Worm (Caenorhabditis elegans) whole organism, young adult: ENCODE data around the gene Y54F10AM.6.
"Not testable (repeated sequence)": the region's sequence is repeated elsewhere in the genome, so short reads cannot be mapped to it uniquely, and the experiment has no call there.

ENCODE experiments used
- B0261.1 ChIP-seq: sonication (generic microtip); optimal IDR thresholded peaks from 2 replicates; lab custom pipeline; 2016; ENCODE audit warnings: mild to moderate bottlenecking, missing genetic modification characterization, moderate library complexity, missing compliant biosample characterization
- D2030.7 ChIP-seq: fragments of 200-800 bp; sonication (Bioruptor generic); IDR thresholded peaks from 2 replicates; pipeline ENCODE4 v1.3.6; 2022; ENCODE audit warnings: missing genetic modification reagents, missing genetic modification characterization, missing compliant biosample characterization
- F33H1.4 ChIP-seq: fragments of 200-800 bp; sonication (Bioruptor generic); IDR thresholded peaks from 2 replicates; pipeline ENCODE4 v1.3.6; 2022; ENCODE audit warnings: missing genetic modification reagents, missing genetic modification characterization, missing compliant biosample characterization
- F39B2.1 ChIP-seq: fragments of 200-800 bp; sonication (Bioruptor generic); IDR thresholded peaks from 2 replicates; pipeline ENCODE4 v1.3.6; 2022; ENCODE audit warnings: missing genetic modification reagents, missing genetic modification characterization, missing compliant biosample characterization
- F55B11.4 ChIP-seq: sonication (generic microtip); optimal IDR thresholded peaks from 2 replicates; lab custom pipeline; 2016; ENCODE audit warnings: missing compliant biosample characterization, missing genetic modification characterization, borderline replicate concordance; ENCODE audit not compliant: insufficient read depth
- Y53F4B.3 ChIP-seq: fragments of 200-800 bp; sonication (Bioruptor generic); IDR thresholded peaks from 2 replicates; pipeline ENCODE4 v1.3.6; 2022; ENCODE audit warnings: missing genetic modification reagents, missing genetic modification characterization, missing compliant biosample characterization
- Y53G8AR.9 ChIP-seq: fragments of 200-800 bp; sonication (Bioruptor generic); conservative IDR thresholded peaks from 2 replicates; pipeline ENCODE4 v1.3.6; 2022; ENCODE audit warnings: missing genetic modification reagents, missing genetic modification characterization, missing compliant biosample characterization
- Y79H2A.3 ChIP-seq: fragments of 200-800 bp; sonication (Bioruptor generic); conservative IDR thresholded peaks from 2 replicates; pipeline ENCODE4 v1.3.6; 2022; ENCODE audit warnings: missing genetic modification reagents, missing genetic modification characterization, missing compliant biosample characterization
- Y95B8A.8 ChIP-seq: fragments of 200-800 bp; sonication (Bioruptor generic); IDR thresholded peaks from 2 replicates; pipeline ENCODE4 v1.3.6; 2022; ENCODE audit warnings: missing genetic modification reagents, missing genetic modification characterization, missing compliant biosample characterization
- aptf-3 ChIP-seq: fragments of 200-800 bp; sonication (Bioruptor generic); IDR thresholded peaks from 2 replicates; pipeline ENCODE4 v1.3.6; 2022; ENCODE audit warnings: missing genetic modification characterization, missing compliant biosample characterization
- atf-7 ChIP-seq: sonication (generic microtip); optimal IDR thresholded peaks from 2 replicates; lab custom pipeline; 2017; ENCODE audit warnings: mild to moderate bottlenecking, missing genetic modification characterization, missing compliant biosample characterization
- attf-3 ChIP-seq: fragments of 200-800 bp; sonication (Bioruptor generic); conservative IDR thresholded peaks from 2 replicates; pipeline ENCODE4 v1.3.6; 2022; ENCODE audit warnings: missing genetic modification reagents, missing genetic modification characterization, missing compliant biosample characterization
- attf-5 ChIP-seq: fragments of 200-800 bp; sonication (Bioruptor generic); optimal IDR thresholded peaks from 2 replicates; lab custom pipeline; 2018; ENCODE audit warnings: mild to moderate bottlenecking, missing genetic modification characterization, missing compliant biosample characterization
- attf-6 ChIP-seq: fragments of 200-800 bp; sonication (Bioruptor generic); IDR thresholded peaks from 2 replicates; pipeline ENCODE4 v1.3.6; 2022; ENCODE audit warnings: missing genetic modification reagents, missing genetic modification characterization, missing compliant biosample characterization
- cebp-2 ChIP-seq: fragments of 200-800 bp; sonication (Bioruptor generic); IDR thresholded peaks from 2 replicates; pipeline ENCODE4 v1.3.6; 2022; ENCODE audit warnings: missing genetic modification characterization, missing compliant biosample characterization
- ceh-58 ChIP-seq: fragments of 200-800 bp; sonication (Bioruptor generic); IDR thresholded peaks from 2 replicates; pipeline ENCODE4 v1.3.6; 2022; ENCODE audit warnings: missing genetic modification characterization, missing compliant biosample characterization
- die-1 ChIP-seq: sonication (generic microtip); optimal IDR thresholded peaks from 2 replicates; lab custom pipeline; 2016; ENCODE audit warnings: missing genotype, mild to moderate bottlenecking, missing genetic modification characterization, missing compliant biosample characterization
- efl-1 ChIP-seq: fragments of 150-350 bp; optimal IDR thresholded peaks from 2 replicates; lab custom pipeline; 2014; ENCODE audit warnings: missing biosample characterization, missing genetic modification reagents, missing genetic modification characterization
- egl-18 ChIP-seq: fragments of 200-800 bp; sonication (Bioruptor generic); IDR thresholded peaks from 2 replicates; pipeline ENCODE4 v1.3.6; 2022; ENCODE audit warnings: missing genetic modification reagents, missing genetic modification characterization, missing compliant biosample characterization
- egrh-3 ChIP-seq: fragments of 200-800 bp; sonication (Bioruptor generic); IDR thresholded peaks from 2 replicates; pipeline ENCODE4 v1.3.6; 2022; ENCODE audit warnings: missing genetic modification reagents, missing genetic modification characterization, missing compliant biosample characterization
- ekl-4 ChIP-seq: fragments of 200-800 bp; sonication (Bioruptor generic); IDR thresholded peaks from 2 replicates; pipeline ENCODE4 v1.3.6; 2022; ENCODE audit warnings: missing genetic modification reagents, missing genetic modification characterization, missing compliant biosample characterization
- him-1 ChIP-seq: sonication (generic microtip); optimal IDR thresholded peaks from 2 replicates; lab custom pipeline; 2016; ENCODE audit warnings: missing genotype, missing genetic modification reagents, missing genetic modification characterization, missing compliant biosample characterization
- hmg-1.2 ChIP-seq: fragments of 200-800 bp; sonication (Bioruptor generic); IDR thresholded peaks from 2 replicates; pipeline ENCODE4 v1.3.6; 2022; ENCODE audit warnings: missing genetic modification reagents, missing genetic modification characterization, missing compliant biosample characterization
- hmg-20 ChIP-seq: fragments of 200-800 bp; sonication (Bioruptor generic); IDR thresholded peaks from 2 replicates; pipeline ENCODE4 v1.3.6; 2022; ENCODE audit warnings: missing genetic modification reagents, missing genetic modification characterization, missing compliant biosample characterization
- hsf-1 ChIP-seq: fragments of 200-800 bp; sonication (Bioruptor generic); IDR thresholded peaks from 2 replicates; pipeline ENCODE4 v1.3.6; 2022; ENCODE audit warnings: missing genetic modification reagents, missing genetic modification characterization, missing compliant biosample characterization
- lag-1 ChIP-seq: fragments of 200-800 bp; sonication (Bioruptor generic); IDR thresholded peaks from 2 replicates; pipeline ENCODE4 v1.3.6; 2022; ENCODE audit warnings: missing genetic modification reagents, missing genetic modification characterization, missing compliant biosample characterization
- let-526 ChIP-seq: fragments of 200-800 bp; sonication (Bioruptor generic); IDR thresholded peaks from 2 replicates; pipeline ENCODE4 v1.3.6; 2022; ENCODE audit warnings: missing genetic modification reagents, missing genetic modification characterization, missing compliant biosample characterization
- lin-35 ChIP-seq, 3 experiments: fragments of 150-350 bp in 2 of 3; sonication (generic microtip) in 1 of 3; optimal IDR thresholded peaks; 2 replicates each; lab custom pipeline; 2014 to 2018; ENCODE audit warnings: missing biosample characterization in 3 of 3, missing genetic modification characterization in 3 of 3, missing genetic modification reagents in 3 of 3
- lsl-1 ChIP-seq: fragments of 200-800 bp; sonication (Bioruptor generic); optimal IDR thresholded peaks from 2 replicates; lab custom pipeline; 2018; ENCODE audit warnings: mild to moderate bottlenecking, missing genetic modification characterization, moderate library complexity, missing compliant biosample characterization
- madf-6 ChIP-seq: fragments of 200-800 bp; sonication (Bioruptor generic); IDR thresholded peaks from 2 replicates; pipeline ENCODE4 v1.3.6; 2022; ENCODE audit warnings: missing genetic modification reagents, missing genetic modification characterization, missing compliant biosample characterization
- mcd-1 ChIP-seq: fragments of 200-800 bp; sonication (Bioruptor generic); IDR thresholded peaks from 2 replicates; pipeline ENCODE4 v1.3.6; 2022; ENCODE audit warnings: missing genetic modification reagents, missing genetic modification characterization, missing compliant biosample characterization
- mxl-1 ChIP-seq: sonication (generic microtip); optimal IDR thresholded peaks from 2 replicates; lab custom pipeline; 2016; ENCODE audit warnings: missing genetic modification characterization, missing compliant biosample characterization
- nfyb-1 ChIP-seq: fragments of 200-800 bp; sonication (Bioruptor generic); IDR thresholded peaks from 2 replicates; pipeline ENCODE4 v1.3.6; 2022; ENCODE audit warnings: missing genetic modification reagents, missing genetic modification characterization, missing compliant biosample characterization
- pbrm-1 ChIP-seq: fragments of 200-800 bp; sonication (Bioruptor generic); IDR thresholded peaks from 2 replicates; pipeline ENCODE4 v1.3.6; 2022; ENCODE audit warnings: missing genetic modification reagents, missing genetic modification characterization, missing compliant biosample characterization
- rpc-1 ChIP-seq, 2 experiments: fragments of 150-350 bp in 1 of 2; sonication (generic microtip) in 1 of 2; optimal IDR thresholded peaks; 2 replicates each; lab custom pipeline; 2014 to 2018; ENCODE audit warnings: missing biosample characterization in 1 of 2, missing genetic modification characterization in 1 of 2, missing genetic modification reagents in 1 of 2, missing genotype in 1 of 2
- sea-2 ChIP-seq: fragments of 200-800 bp; sonication (Bioruptor generic); IDR thresholded peaks from 2 replicates; pipeline ENCODE4 v1.3.6; 2022; ENCODE audit warnings: missing genetic modification characterization, missing compliant biosample characterization
- snpc-4 ChIP-seq, 5 experiments: fragments of 150-350 bp in 1 of 5; sonication (generic microtip) in 4 of 5; optimal IDR thresholded peaks; 2 replicates each; lab custom pipeline; 2014 to 2018; ENCODE audit warnings: missing genetic modification characterization in 5 of 5, missing biosample characterization in 3 of 5, antibody characterized with exemption in 2 of 5, mild to moderate bottlenecking in 2 of 5, missing compliant biosample characterization in 2 of 5, missing genotype in 2 of 5, moderate library complexity in 2 of 5, missing genetic modification reagents in 1 of 5
- tbp1 ChIP-seq: fragments of 200-800 bp; sonication (Bioruptor generic); optimal IDR thresholded peaks from 2 replicates; lab custom pipeline; 2018; ENCODE audit warnings: mild to moderate bottlenecking, missing genetic modification characterization, missing compliant biosample characterization
- ztf-28 ChIP-seq: fragments of 200-800 bp; sonication (Bioruptor generic); IDR thresholded peaks from 2 replicates; pipeline ENCODE4 v1.3.6; 2022; ENCODE audit warnings: missing genetic modification reagents, missing genetic modification characterization, missing compliant biosample characterization

Y54F10AM.6 gene

ce11 chrIII:2487046-2487760, 21.4 kb upstream of the Y54F10AM.6 start, which contains the start of gene Y54F10AL.1:
Gene Y54F10AL.1, plus strand, starts transcription at chrIII:2487710.
- peak; percentile 50 for TF ChIP-seq F33H1.4
- TF ChIP-seq Y79H2A.3, result no peak
- peak; percentile 23 for TF ChIP-seq lsl-1
- TF ChIP-seq ekl-4 (GFP tag; lab: Robert Waterston, UW), result 0 out of 2 replicates have a peak, but pooled peaks have one; percentile 40
- TF ChIP-seq die-1 (tag; lab: Kevin White, UChicago), result no peak
- TF ChIP-seq efl-1 (GFP tag; lab: Kevin White, UChicago), result peak; percentile 6
- TF ChIP-seq snpc-4 (GFP tag; optimal IDR thresholded peaks at IDR 0.05; lab: Kevin White, UChicago), result no peak
- peak in 1 of 4 experiments; percentile 38 for TF ChIP-seq snpc-4 (tag; optimal IDR thresholded peaks at IDR 0.05; lab: Kevin White, UChicago)
- no peak for TF ChIP-seq attf-5
- TF ChIP-seq atf-7, result no peak
- TF ChIP-seq pbrm-1 (GFP tag; lab: Robert Waterston, UW), result no peak
- no peak for TF ChIP-seq lin-35 (GFP tag; optimal IDR thresholded peaks at IDR 0.05; lab: Kevin White, UChicago)
- TF ChIP-seq F55B11.4, result no peak
- peak; percentile 45; the same call in 1 of the 2 replicates for TF ChIP-seq madf-6 (GFP tag; lab: Robert Waterston, UW)
- TF ChIP-seq mcd-1 (GFP tag; lab: Robert Waterston, UW), result peak; percentile 35; the same call in 1 of the 2 replicates
- no peak for TF ChIP-seq mxl-1 (tag; lab: Kevin White, UChicago)
- 0 out of 2 replicates have a peak, but pooled peaks have one; percentile 36 for TF ChIP-seq attf-3 (GFP tag; lab: Robert Waterston, UW)

ce11 chrIII:2494717-2495116, 13.9 kb upstream of the Y54F10AM.6 start:
- not testable (repeated sequence) for TF ChIP-seq snpc-4 (GFP tag; optimal IDR thresholded peaks at IDR 0.05; lab: Kevin White, UChicago)
- TF ChIP-seq snpc-4 (tag; optimal IDR thresholded peaks at IDR 0.05; lab: Kevin White, UChicago) (peak in 1 of 4 experiments; percentile 15), madf-6 (GFP tag; lab: Robert Waterston, UW) (peak; percentile 53; the same call in 1 of the 2 replicates), let-526 (GFP tag; lab: Robert Waterston, UW) (peak; percentile 36; the same call in 1 of the 2 replicates), aptf-3 (GFP tag; lab: Robert Waterston, UW) (0 out of 2 replicates have a peak, but pooled peaks have one; percentile 59), him-1 (tag; lab: Kevin White, UChicago) (peak; percentile 18), tbp1 (GFP tag; lab: Kevin White, UChicago) (peak; percentile 83), nfyb-1 (GFP tag; lab: Robert Waterston, UW) (peak; percentile 63; the same call in 1 of the 2 replicates), hsf-1 (GFP tag; lab: Robert Waterston, UW) (0 out of 2 replicates have a peak, but pooled peaks have one; percentile 39), mcd-1 (GFP tag; lab: Robert Waterston, UW) (peak; percentile 50; the same call in 1 of the 2 replicates), ztf-28 (GFP tag; lab: Robert Waterston, UW) (0 out of 2 replicates have a peak, but pooled peaks have one; percentile 12), D2030.7 (GFP tag; lab: Robert Waterston, UW) (peak; percentile 16; the same call in 1 of the 2 replicates), hmg-1.2 (GFP tag; lab: Robert Waterston, UW) (peak; percentile 48), rpc-1 (optimal IDR thresholded peaks at IDR 0.05; lab: Kevin White, UChicago) (peak; percentile 26), rpc-1 (tag; optimal IDR thresholded peaks at IDR 0.05; lab: Kevin White, UChicago) (peak; percentile 50), F33H1.4 (0 out of 2 replicates have a peak, but pooled peaks have one; percentile 12), B0261.1 (tag; lab: Kevin White, UChicago) (peak; percentile 55)

ce11 chrIII:2497270-2498201, 11.1 kb upstream of the Y54F10AM.6 start:
- peak; percentile 93 for TF ChIP-seq cebp-2
- TF ChIP-seq hmg-1.2 (GFP tag; lab: Robert Waterston, UW), result peak; percentile 28; the same call in 1 of the 2 replicates
- peak; percentile 98; the same call in 1 of the 2 replicates for TF ChIP-seq lag-1 (GFP tag; lab: Robert Waterston, UW)
- TF ChIP-seq Y95B8A.8 (GFP tag; lab: Robert Waterston, UW), result peak; percentile 75; the same call in 1 of the 2 replicates
- peak; percentile 31; the same call in 1 of the 2 replicates for TF ChIP-seq sea-2 (GFP tag; lab: Robert Waterston, UW)
- peak; percentile 62 for TF ChIP-seq attf-3 (GFP tag; lab: Robert Waterston, UW)
- TF ChIP-seq hmg-20 (GFP tag; lab: Robert Waterston, UW), result peak; percentile 75; the same call in 1 of the 2 replicates
- TF ChIP-seq Y53F4B.3 (GFP tag; lab: Robert Waterston, UW), result peak; percentile 100
- peak; percentile 84 for TF ChIP-seq hsf-1 (GFP tag; lab: Robert Waterston, UW)
- TF ChIP-seq egl-18 (GFP tag; lab: Robert Waterston, UW), result peak; percentile 74; the same call in 1 of the 2 replicates
- TF ChIP-seq attf-6, result peak; percentile 81
- TF ChIP-seq Y53G8AR.9 (GFP tag; lab: Robert Waterston, UW), result peak; percentile 71
- peak; percentile 99 for TF ChIP-seq ceh-58
- peak; percentile 40; the same call in 1 of the 2 replicates for TF ChIP-seq F33H1.4
- peak; percentile 93 for TF ChIP-seq F39B2.1 (GFP tag; lab: Robert Waterston, UW)
- peak; percentile 100 for TF ChIP-seq egrh-3
